Worm (Caenorhabditis elegans): ENCODE measurements around the gene Y57G7A.5.

ce11 chrII:1276778-1277177 is 1.4 kb upstream of the Y57G7A.5 start, which contains the start of gene Y57G7A.11:
- no peak for TF ChIP-seq nhr-21 (tag; optimal IDR thresholded peaks at IDR 0.05)
- no peak for TF ChIP-seq ceh-82 (tag; optimal IDR thresholded peaks at IDR 0.05)
- no peak for TF ChIP-seq lin-39 (tag; optimal IDR thresholded peaks at IDR 0.05)
- no peak for TF ChIP-seq nhr-25 (tag; optimal IDR thresholded peaks at IDR 0.05)
- no peak for TF ChIP-seq ztf-11 (tag; optimal IDR thresholded peaks at IDR 0.05)
- no peak for TF ChIP-seq lsy-2 (tag; optimal IDR thresholded peaks at IDR 0.05)
- no peak for TF ChIP-seq mbf-1 (tag; optimal IDR thresholded peaks at IDR 0.05)
- TF ChIP-seq nhr-6 (tag; optimal IDR thresholded peaks at IDR 0.05): no peak
